Fruit fly (Drosophila melanogaster) whole organism, embryonic: ENCODE data around the gene CG9933.

Experiments used
- Asciz ChIP-seq: fragments of 200-800 bp; sonication (Bioruptor generic); optimal IDR thresholded peaks from 2 replicates; lab custom pipeline; 2017; ENCODE audit warnings: missing biosample characterization, mild to moderate bottlenecking, missing genetic modification characterization, missing genetic modification reagents
- BEAF-32 ChIP-seq: fragments of 200-800 bp; sonication (Bioruptor generic); optimal IDR thresholded peaks from 3 replicates; lab custom pipeline; 2017; ENCODE audit warnings: missing biosample characterization, missing genetic modification characterization, mild to moderate bottlenecking, moderate library complexity, missing genetic modification reagents
- CG11504 ChIP-seq: fragments of 200-800 bp; sonication (Bioruptor generic); optimal IDR thresholded peaks from 3 replicates; lab custom pipeline; 2019; ENCODE audit warnings: missing biosample characterization, mild to moderate bottlenecking, missing genetic modification characterization, moderate library complexity
- CG14441 ChIP-seq: fragments of 200-800 bp; sonication (Bioruptor generic); IDR thresholded peaks from 2 replicates; pipeline ENCODE4 v1.3.6; 2022; ENCODE audit warnings: missing biosample characterization, missing genetic modification characterization
- CG15514 ChIP-seq: fragments of 200-800 bp; sonication (Bioruptor generic); optimal IDR thresholded peaks from 3 replicates; lab custom pipeline; 2017; ENCODE audit warnings: missing biosample characterization, missing genetic modification characterization, mild to moderate bottlenecking, moderate library complexity, missing genetic modification reagents
- CG17328 ChIP-seq: fragments of 200-800 bp; sonication (Bioruptor generic); IDR thresholded peaks from 2 replicates; pipeline ENCODE4 v1.3.6; 2022; ENCODE audit warnings: missing biosample characterization, missing genetic modification characterization
- CG17359 ChIP-seq: fragments of 200-800 bp; sonication (Bioruptor generic); optimal IDR thresholded peaks from 3 replicates; lab custom pipeline; 2018; ENCODE audit warnings: missing biosample characterization, mild to moderate bottlenecking, missing genetic modification characterization, moderate library complexity
- CG18262 ChIP-seq: fragments of 200-800 bp; optimal IDR thresholded peaks from 3 replicates; lab custom pipeline; 2019; ENCODE audit warnings: missing biosample characterization, mild to moderate bottlenecking, missing genetic modification characterization, moderate library complexity
- CG2712 ChIP-seq: fragments of 200-800 bp; optimal IDR thresholded peaks from 3 replicates; lab custom pipeline; 2019; ENCODE audit warnings: missing biosample characterization, mild to moderate bottlenecking, missing genetic modification characterization, moderate library complexity
- CG2889 ChIP-seq: fragments of 200-800 bp; sonication (Bioruptor generic); IDR thresholded peaks from 3 replicates; pipeline ENCODE4 v1.3.6; 2022; ENCODE audit warnings: missing biosample characterization, missing genetic modification characterization
- CG31441 ChIP-seq: fragments of 200-800 bp; sonication (Bioruptor generic); IDR thresholded peaks from 2 replicates; pipeline ENCODE4 v1.3.6; 2022; ENCODE audit warnings: missing biosample characterization, missing genetic modification characterization
- CG32532 ChIP-seq: fragments of 200-800 bp; sonication (Bioruptor generic); IDR thresholded peaks from 2 replicates; pipeline ENCODE4 v1.3.6; 2022; ENCODE audit warnings: missing biosample characterization, missing genetic modification characterization
- CG32767 ChIP-seq: fragments of 200-800 bp; sonication (Bioruptor generic); IDR thresholded peaks from 2 replicates; pipeline ENCODE4 v1.3.6; 2022; ENCODE audit warnings: missing biosample characterization, missing genetic modification characterization
- CG34376 ChIP-seq: fragments of 200-800 bp; sonication (Bioruptor generic); optimal IDR thresholded peaks from 2 replicates; lab custom pipeline; 2018; ENCODE audit warnings: missing biosample characterization, mild to moderate bottlenecking, missing genetic modification characterization
- CG4617 ChIP-seq: fragments of 200-800 bp; sonication (Bioruptor generic); optimal IDR thresholded peaks from 3 replicates; lab custom pipeline; 2016; ENCODE audit warnings: missing biosample characterization, missing genetic modification characterization, borderline replicate concordance
- CG5245 ChIP-seq: fragments of 200-800 bp; sonication (Bioruptor generic); optimal IDR thresholded peaks from 3 replicates; lab custom pipeline; 2016; ENCODE audit warnings: missing biosample characterization, missing genetic modification characterization
- CG5953 ChIP-seq: fragments of 200-800 bp; sonication (Bioruptor generic); IDR thresholded peaks from 2 replicates; pipeline ENCODE4 v1.3.6; 2022; ENCODE audit warnings: missing biosample characterization, missing genetic modification characterization
- CG8281 ChIP-seq: fragments of 200-800 bp; sonication (Bioruptor generic); optimal IDR thresholded peaks from 2 replicates; lab custom pipeline; 2018; ENCODE audit warnings: missing biosample characterization, mild to moderate bottlenecking, missing genetic modification characterization, moderate library complexity
- CG8765 ChIP-seq: fragments of 200-800 bp; sonication (Bioruptor generic); IDR thresholded peaks from 2 replicates; pipeline ENCODE4 v1.3.6; 2022; ENCODE audit warnings: missing biosample characterization, missing genetic modification characterization
- CG9817 ChIP-seq: fragments of 200-800 bp; sonication (Bioruptor generic); optimal IDR thresholded peaks from 2 replicates; lab custom pipeline; 2018; ENCODE audit warnings: missing biosample characterization, mild to moderate bottlenecking, missing genetic modification characterization, moderate library complexity
- Camta ChIP-seq: fragments of 200-800 bp; sonication (Bioruptor generic); optimal IDR thresholded peaks from 2 replicates; lab custom pipeline; 2016; ENCODE audit warnings: missing biosample characterization, missing genetic modification characterization
- D19A ChIP-seq: fragments of 200-800 bp; optimal IDR thresholded peaks from 3 replicates; lab custom pipeline; 2019; ENCODE audit warnings: missing biosample characterization, mild to moderate bottlenecking, missing genetic modification characterization, moderate library complexity
- Dek ChIP-seq: fragments of 200-800 bp; sonication (Bioruptor generic); optimal IDR thresholded peaks from 3 replicates; lab custom pipeline; 2019; ENCODE audit warnings: missing biosample characterization, mild to moderate bottlenecking, missing genetic modification characterization, moderate library complexity
- Doc2 ChIP-seq: fragments of 200-800 bp; sonication (Bioruptor generic); IDR thresholded peaks from 2 replicates; pipeline ENCODE4 v1.3.6; 2022; ENCODE audit warnings: missing biosample characterization, missing genetic modification characterization
- HLH4C ChIP-seq: fragments of 200-800 bp; sonication (Bioruptor generic); IDR thresholded peaks from 3 replicates; pipeline ENCODE4 v1.3.6; 2022; ENCODE audit warnings: missing biosample characterization, missing genetic modification characterization; ENCODE audit not compliant: partially characterized antibody
- Jarid2 ChIP-seq: fragments of 200-800 bp; sonication (Bioruptor generic); optimal IDR thresholded peaks from 3 replicates; lab custom pipeline; 2017; ENCODE audit warnings: mild to moderate bottlenecking, missing biosample characterization, missing genetic modification reagents, missing genetic modification characterization
- Lpt ChIP-seq: fragments of >200 bp; optimal IDR thresholded peaks from 2 replicates; lab custom pipeline; 2018; ENCODE audit warnings: missing biosample characterization, missing genetic modification characterization
- Max ChIP-seq: fragments of 200-800 bp; sonication (Bioruptor generic); optimal IDR thresholded peaks from 2 replicates; lab custom pipeline; 2016; ENCODE audit warnings: missing biosample characterization, mild to moderate bottlenecking, missing genetic modification characterization
- Myb ChIP-seq: fragments of 200-800 bp; sonication (Bioruptor generic); optimal IDR thresholded peaks from 2 replicates; lab custom pipeline; 2016; ENCODE audit warnings: missing biosample characterization, missing genetic modification characterization
- NK7.1 ChIP-seq: fragments of 200-800 bp; sonication (Bioruptor generic); optimal IDR thresholded peaks from 3 replicates; lab custom pipeline; 2016; ENCODE audit warnings: missing biosample characterization, missing genetic modification characterization
- Six4 ChIP-seq: fragments of 200-800 bp; sonication (Bioruptor generic); optimal IDR thresholded peaks from 2 replicates; lab custom pipeline; 2016; ENCODE audit warnings: missing biosample characterization, missing genetic modification characterization
- Taf1 ChIP-seq: fragments of 200-800 bp; sonication (Bioruptor generic); IDR thresholded peaks from 2 replicates; pipeline ENCODE4 v1.3.6; 2022; ENCODE audit warnings: missing biosample characterization, missing genetic modification characterization
- Usf ChIP-seq: fragments of 200-800 bp; sonication (Bioruptor generic); optimal IDR thresholded peaks from 2 replicates; lab custom pipeline; 2017; ENCODE audit warnings: missing genotype, missing biosample characterization, missing genetic modification characterization
- ac ChIP-seq: fragments of 200-800 bp; sonication (Bioruptor generic); optimal IDR thresholded peaks from 3 replicates; lab custom pipeline; 2017; ENCODE audit warnings: missing biosample characterization, mild to moderate bottlenecking, missing genetic modification characterization
- ato ChIP-seq: fragments of 200-800 bp; sonication (Bioruptor generic); IDR thresholded peaks from 2 replicates; pipeline ENCODE4 v1.3.6; 2022; ENCODE audit warnings: missing biosample characterization, missing genetic modification characterization; ENCODE audit not compliant: partially characterized antibody
- br ChIP-seq: fragments of >200 bp; optimal IDR thresholded peaks from 2 replicates; lab custom pipeline; 2017
- corto ChIP-seq: fragments of 200-800 bp; sonication (Bioruptor generic); optimal IDR thresholded peaks from 2 replicates; lab custom pipeline; 2016; ENCODE audit warnings: missing biosample characterization, mild to moderate bottlenecking, missing genetic modification characterization, moderate library complexity
- dati ChIP-seq: fragments of 200-800 bp; sonication (Bioruptor generic); IDR thresholded peaks from 2 replicates; pipeline ENCODE4 v1.3.6; 2022; ENCODE audit warnings: missing biosample characterization, missing genetic modification characterization
- fu2 ChIP-seq: fragments of 200-800 bp; sonication (Bioruptor generic); optimal IDR thresholded peaks from 2 replicates; lab custom pipeline; 2016; ENCODE audit warnings: missing biosample characterization, missing genetic modification characterization
- gce ChIP-seq: fragments of 200-800 bp; sonication (Bioruptor generic); IDR thresholded peaks from 3 replicates; pipeline ENCODE4 v1.3.6; 2022; ENCODE audit warnings: missing biosample characterization, missing genetic modification characterization
- jing ChIP-seq: fragments of 200-800 bp; sonication (Bioruptor generic); optimal IDR thresholded peaks from 2 replicates; lab custom pipeline; 2018; ENCODE audit warnings: missing biosample characterization, mild to moderate bottlenecking, missing genetic modification characterization
- p53 ChIP-seq: fragments of 200-800 bp; sonication (Bioruptor generic); optimal IDR thresholded peaks from 2 replicates; lab custom pipeline; 2016; ENCODE audit warnings: missing biosample characterization, missing genetic modification characterization
- prd ChIP-seq, 3 experiments: fragments of >200 bp in 2 of 3; fragments of 200-800 bp in 1 of 3; sonication (Bioruptor generic) in 1 of 3; optimal IDR thresholded peaks in 2 of 3; IDR thresholded peaks in 1 of 3; 2 replicates in 2 of 3; 3 replicates in 1 of 3; pipeline versions ENCODE4 v1.3.6 to Lab custom; 2017 to 2022; ENCODE audit warnings: missing biosample characterization in 1 of 3, missing genetic modification characterization in 1 of 3
- ro ChIP-seq: fragments of 200-800 bp; sonication (Bioruptor generic); IDR thresholded peaks from 2 replicates; pipeline ENCODE4 v1.3.6; 2022; ENCODE audit warnings: missing biosample characterization, missing genetic modification characterization
- sim ChIP-seq: fragments of 200-800 bp; sonication (Bioruptor generic); IDR thresholded peaks from 2 replicates; pipeline ENCODE4 v1.3.6; 2022; ENCODE audit warnings: missing biosample characterization, missing genetic modification characterization
- tgo ChIP-seq: fragments of 200-800 bp; sonication (Bioruptor generic); IDR thresholded peaks from 3 replicates; pipeline ENCODE4 v1.3.6; 2022; ENCODE audit warnings: missing biosample characterization, missing genetic modification characterization
- tll ChIP-seq, 2 experiments: fragments of 200-800 bp in 1 of 2; fragments of >200 bp in 1 of 2; sonication (Bioruptor generic) in 1 of 2; optimal IDR thresholded peaks; 2 replicates each; lab custom pipeline; 2017 to 2019; ENCODE audit warnings: missing biosample characterization in 2 of 2, missing genetic modification characterization in 2 of 2, mild to moderate bottlenecking in 1 of 2, moderate library complexity in 1 of 2
- twi ChIP-seq: fragments of 200-800 bp; optimal IDR thresholded peaks from 2 replicates; lab custom pipeline; 2019; ENCODE audit warnings: missing biosample characterization, mild to moderate bottlenecking, missing genetic modification characterization, moderate library complexity
- yki ChIP-seq: fragments of >200 bp; optimal IDR thresholded peaks from 3 replicates; lab custom pipeline; 2018

The CG9933 gene

dm6 chr2L:13004059-13004870 lies 16.8 kb downstream of the CG9933 start, which contains the start of the genes Vha68-1 and mTor (continued):
- peak; percentile 74 for TF ChIP-seq fu2
- peak; percentile 54 for TF ChIP-seq ato (GFP tag; lab: Robert Waterston, UW)
- TF ChIP-seq Jarid2 (GFP tag; lab: Kevin White, UChicago): no peak
- no peak for TF ChIP-seq twi (tag; lab: Kevin White, UChicago)
- TF ChIP-seq dati: peak; percentile 36; the same call in 1 of the 2 replicates
- 0 out of 2 replicates have a peak, but pooled peaks have one; percentile 14 for TF ChIP-seq ro (GFP tag; lab: Robert Waterston, UW)
- no peak for TF ChIP-seq prd (optimal IDR thresholded peaks at IDR 0.05; lab: Kevin White, UChicago)
- peak; percentile 87 for TF ChIP-seq prd (GFP tag; IDR thresholded peaks at IDR 0.05; lab: Robert Waterston, UW)
- TF ChIP-seq Doc2: peak; percentile 59; the same call in 1 of the 2 replicates
- TF ChIP-seq CG31441 (GFP tag; lab: Robert Waterston, UW): no peak
- no peak for TF ChIP-seq CG18262
- TF ChIP-seq Six4 (GFP tag; lab: Kevin White, UChicago): peak; percentile 66
- no peak for TF ChIP-seq Lpt (GFP tag; lab: Kevin White, UChicago)
- TF ChIP-seq tll (GFP tag; optimal IDR thresholded peaks at IDR 0.05; lab: Kevin White, UChicago): no peak
- TF ChIP-seq CG32532 (GFP tag; lab: Robert Waterston, UW): peak; percentile 89
- no peak; the same call in 1 of the 2 replicates for TF ChIP-seq sim
- no peak for TF ChIP-seq Asciz (GFP tag; lab: Kevin White, UChicago)
- TF ChIP-seq br: no peak
- TF ChIP-seq Camta (GFP tag; lab: Kevin White, UChicago): peak; percentile 36
- no peak for TF ChIP-seq CG11504 (tag; lab: Kevin White, UChicago)
- TF ChIP-seq tgo (GFP tag; lab: Robert Waterston, UW): peak; percentile 83
- TF ChIP-seq NK7.1 (GFP tag; lab: Kevin White, UChicago): no peak
- TF ChIP-seq CG17359 (tag; lab: Kevin White, UChicago): no peak
- TF ChIP-seq jing (GFP tag; lab: Kevin White, UChicago): peak; percentile 39
- TF ChIP-seq corto (GFP tag; lab: Kevin White, UChicago): no peak
- peak; percentile 64 for TF ChIP-seq Max (GFP tag; lab: Kevin White, UChicago)
- TF ChIP-seq HLH4C (GFP tag; lab: Robert Waterston, UW): peak; percentile 84
- TF ChIP-seq CG8765 (GFP tag; lab: Robert Waterston, UW): peak; percentile 63; the same call in 1 of the 2 replicates
- peak; percentile 71 for TF ChIP-seq CG15514 (GFP tag; lab: Kevin White, UChicago)
- peak; percentile 82 for TF ChIP-seq Dek (tag; lab: Kevin White, UChicago)
- peak; percentile 79; the same call in 2 of the 3 replicates for TF ChIP-seq CG2889 (GFP tag; lab: Robert Waterston, UW)
- no peak for TF ChIP-seq yki (lab: Kevin White, UChicago)
- peak; percentile 45; the same call in 1 of the 2 replicates for TF ChIP-seq CG32767
- TF ChIP-seq p53: peak; percentile 36
- peak; percentile 89 for TF ChIP-seq BEAF-32 (GFP tag; lab: Kevin White, UChicago)
- peak; percentile 80 for TF ChIP-seq Myb (GFP tag; lab: Kevin White, UChicago)
- TF ChIP-seq CG2712: no peak
- peak; percentile 49; the same call in 1 of the 3 replicates for TF ChIP-seq gce (GFP tag; lab: Robert Waterston, UW)
- TF ChIP-seq CG8281: no peak
- TF ChIP-seq CG5953: no peak
- peak; percentile 68 for TF ChIP-seq CG17328
- TF ChIP-seq CG4617 (GFP tag; lab: Kevin White, UChicago): peak; percentile 3
- peak; percentile 60 for TF ChIP-seq CG5245 (GFP tag; lab: Kevin White, UChicago)
- TF ChIP-seq Taf1 (GFP tag; lab: Robert Waterston, UW): peak; percentile 58; the same call in 1 of the 2 replicates
- TF ChIP-seq D19A (tag; lab: Kevin White, UChicago): no peak
- TF ChIP-seq Usf (GFP tag; lab: Kevin White, UChicago): peak; percentile 61
- TF ChIP-seq CG9817 (tag; lab: Kevin White, UChicago): peak; percentile 86
- TF ChIP-seq CG14441 (GFP tag; lab: Robert Waterston, UW): peak; percentile 85
- TF ChIP-seq CG34376: no peak
- no peak for TF ChIP-seq ac (GFP tag; lab: Kevin White, UChicago)
